Worm (Caenorhabditis elegans) whole organism, late embryonic: Measurements from ENCODE around the gene skr-12.

Experiments used
- C38D4.7 ChIP-seq: fragments of 200-800 bp; sonication (Bioruptor generic); optimal IDR thresholded peaks from 2 replicates; lab custom pipeline; 2018; ENCODE audit warnings: mild to moderate bottlenecking, missing genetic modification characterization, moderate library complexity, missing compliant biosample characterization
- K09A11.1 ChIP-seq: sonication (generic microtip); optimal IDR thresholded peaks from 2 replicates; lab custom pipeline; 2017; ENCODE audit warnings: antibody characterized with exemption, mild to moderate bottlenecking, missing genetic modification characterization, missing compliant biosample characterization; ENCODE audit not compliant: insufficient read depth
- Y22D7AL.16 ChIP-seq: sonication (generic microtip); optimal IDR thresholded peaks from 2 replicates; lab custom pipeline; 2016; ENCODE audit warnings: missing genetic modification characterization, missing compliant biosample characterization
- ahr-1 ChIP-seq: sonication (generic microtip); optimal IDR thresholded peaks from 2 replicates; lab custom pipeline; 2016; ENCODE audit warnings: missing genetic modification characterization, missing compliant biosample characterization
- ceh-14 ChIP-seq: sonication (generic microtip); optimal IDR thresholded peaks from 2 replicates; lab custom pipeline; 2016; ENCODE audit warnings: missing genotype, missing genetic modification characterization, missing compliant biosample characterization
- ceh-18 ChIP-seq: sonication (generic microtip); optimal IDR thresholded peaks from 2 replicates; lab custom pipeline; 2016; ENCODE audit warnings: missing genetic modification characterization, missing compliant biosample characterization
- ceh-19 ChIP-seq: fragments of 200-800 bp; sonication (Bioruptor generic); optimal IDR thresholded peaks from 2 replicates; lab custom pipeline; 2018; ENCODE audit warnings: mild to moderate bottlenecking, missing genetic modification characterization, missing compliant biosample characterization
- ceh-24 ChIP-seq: sonication (generic microtip); optimal IDR thresholded peaks from 2 replicates; lab custom pipeline; 2016; ENCODE audit warnings: mild to moderate bottlenecking, missing genetic modification characterization, missing compliant biosample characterization
- ceh-34 ChIP-seq: sonication (generic microtip); optimal IDR thresholded peaks from 2 replicates; lab custom pipeline; 2016; ENCODE audit warnings: mild to moderate bottlenecking, missing genetic modification characterization, missing compliant biosample characterization
- ceh-48 ChIP-seq: sonication (generic microtip); optimal IDR thresholded peaks from 2 replicates; lab custom pipeline; 2016; ENCODE audit warnings: missing genetic modification characterization, inconsistent platforms, missing compliant biosample characterization
- ceh-6 ChIP-seq: fragments of 200-800 bp; sonication (Bioruptor generic); optimal IDR thresholded peaks from 2 replicates; lab custom pipeline; 2018; ENCODE audit warnings: mild to moderate bottlenecking, missing genetic modification characterization, missing compliant biosample characterization
- ceh-9 ChIP-seq: sonication (generic microtip); optimal IDR thresholded peaks from 2 replicates; lab custom pipeline; 2016; ENCODE audit warnings: mild to moderate bottlenecking, missing genetic modification characterization, inconsistent platforms, missing compliant biosample characterization
- che-1 ChIP-seq: sonication (generic microtip); optimal IDR thresholded peaks from 2 replicates; lab custom pipeline; 2016; ENCODE audit warnings: mild to moderate bottlenecking, missing genetic modification characterization, missing compliant biosample characterization
- dmd-4 ChIP-seq: sonication (generic microtip); optimal IDR thresholded peaks from 2 replicates; lab custom pipeline; 2016; ENCODE audit warnings: borderline replicate concordance, missing genetic modification characterization, missing compliant biosample characterization
- dve-1 ChIP-seq: sonication (generic microtip); optimal IDR thresholded peaks from 2 replicates; lab custom pipeline; 2017; ENCODE audit warnings: antibody characterized with exemption, mild to moderate bottlenecking, missing genetic modification characterization, missing compliant biosample characterization
- elt-2 ChIP-seq: sonication (generic microtip); optimal IDR thresholded peaks from 2 replicates; lab custom pipeline; 2016; ENCODE audit warnings: missing genetic modification reagents, missing genetic modification characterization, missing compliant biosample characterization
- eyg-1 ChIP-seq: sonication (generic microtip); optimal IDR thresholded peaks from 2 replicates; lab custom pipeline; 2016; ENCODE audit warnings: missing genotype, missing genetic modification characterization, missing compliant biosample characterization
- hlh-15 ChIP-seq: sonication (generic microtip); optimal IDR thresholded peaks from 2 replicates; lab custom pipeline; 2016; ENCODE audit warnings: missing genetic modification characterization, missing compliant biosample characterization
- hlh-30 ChIP-seq: sonication (generic microtip); optimal IDR thresholded peaks from 2 replicates; lab custom pipeline; 2017; ENCODE audit warnings: antibody characterized with exemption, missing genetic modification characterization, missing compliant biosample characterization; ENCODE audit not compliant: insufficient read depth
- hlh-6 ChIP-seq: sonication (generic microtip); optimal IDR thresholded peaks from 2 replicates; lab custom pipeline; 2016; ENCODE audit warnings: missing genotype, missing genetic modification characterization, missing compliant biosample characterization
- hlh-8 ChIP-seq: sonication (generic microtip); optimal IDR thresholded peaks from 2 replicates; lab custom pipeline; 2016; ENCODE audit warnings: missing genotype, missing genetic modification characterization, missing compliant biosample characterization
- mec-3 ChIP-seq: sonication (generic microtip); optimal IDR thresholded peaks from 2 replicates; lab custom pipeline; 2016; ENCODE audit warnings: borderline replicate concordance, missing genetic modification characterization, missing compliant biosample characterization
- odd-2 ChIP-seq: sonication (generic microtip); optimal IDR thresholded peaks from 2 replicates; lab custom pipeline; 2017; ENCODE audit warnings: antibody characterized with exemption, mild to moderate bottlenecking, missing genetic modification characterization, missing compliant biosample characterization
- pha-2 ChIP-seq: sonication (generic microtip); optimal IDR thresholded peaks from 2 replicates; lab custom pipeline; 2017; ENCODE audit warnings: mild to moderate bottlenecking, missing genetic modification characterization, missing compliant biosample characterization
- pha-4 ChIP-seq: fragments of 150-350 bp; optimal IDR thresholded peaks from 2 replicates; lab custom pipeline; 2018; ENCODE audit warnings: missing biosample characterization, missing genetic modification reagents, missing genetic modification characterization
- pqm-1 ChIP-seq: sonication (generic microtip); optimal IDR thresholded peaks from 2 replicates; lab custom pipeline; 2016; ENCODE audit warnings: missing genetic modification characterization, missing compliant biosample characterization
- rnt-1 ChIP-seq: sonication (generic microtip); optimal IDR thresholded peaks from 2 replicates; lab custom pipeline; 2016; ENCODE audit warnings: missing genetic modification characterization, missing compliant biosample characterization
- sox-4 ChIP-seq: sonication (generic microtip); optimal IDR thresholded peaks from 2 replicates; lab custom pipeline; 2017; ENCODE audit warnings: mild to moderate bottlenecking, missing genetic modification characterization, inconsistent platforms, missing compliant biosample characterization
- tbx-2 ChIP-seq: sonication (generic microtip); optimal IDR thresholded peaks from 2 replicates; lab custom pipeline; 2016; ENCODE audit warnings: missing genetic modification characterization, missing compliant biosample characterization
- tbx-7 ChIP-seq: sonication (generic microtip); optimal IDR thresholded peaks from 2 replicates; lab custom pipeline; 2016; ENCODE audit warnings: missing genotype, missing genetic modification characterization, missing compliant biosample characterization
- ttx-3 ChIP-seq: sonication (generic microtip); optimal IDR thresholded peaks from 2 replicates; lab custom pipeline; 2016; ENCODE audit warnings: missing genetic modification reagents, missing genetic modification characterization, missing compliant biosample characterization
- unc-3 ChIP-seq, 2 experiments: fragments of 200-800 bp in 1 of 2; sonication (Bioruptor generic) in 1 of 2; sonication (generic microtip) in 1 of 2; conservative IDR thresholded peaks in 1 of 2; optimal IDR thresholded peaks in 1 of 2; 2 replicates each; pipeline versions ENCODE4 v1.3.6 to Lab custom; 2016 to 2022; ENCODE audit warnings: missing compliant biosample characterization in 2 of 2, missing genetic modification characterization in 2 of 2, missing genetic modification reagents in 1 of 2
- unc-55 ChIP-seq: sonication (generic microtip); optimal IDR thresholded peaks from 2 replicates; lab custom pipeline; 2017; ENCODE audit warnings: missing biosample characterization, missing genetic modification reagents, missing genetic modification characterization
- unc-86 ChIP-seq: sonication (generic microtip); optimal IDR thresholded peaks from 2 replicates; lab custom pipeline; 2016; ENCODE audit warnings: missing genetic modification characterization, missing compliant biosample characterization

The skr-12 gene

ce11 chrIV:17206745-17207144, 39.7 kb downstream of the skr-12 start, which contains the start of gene cnnm-1:
Gene cnnm-1, minus strand, starts transcription at chrIV:17206845.
- no peak for TF ChIP-seq ceh-34 (tag; lab: Kevin White, UChicago)
- no peak for TF ChIP-seq ceh-9 (tag; lab: Kevin White, UChicago)
- no peak for TF ChIP-seq C38D4.7 (GFP tag; lab: Kevin White, UChicago)
- TF ChIP-seq K09A11.1 (tag; lab: Kevin White, UChicago), result no peak
- no peak for TF ChIP-seq hlh-30 (tag; lab: Kevin White, UChicago)
- no peak for TF ChIP-seq rnt-1 (tag; lab: Kevin White, UChicago)
- no peak for TF ChIP-seq ceh-24 (tag; lab: Kevin White, UChicago)
- no peak for TF ChIP-seq ttx-3
- no peak for TF ChIP-seq ahr-1 (tag; lab: Kevin White, UChicago)
- no peak for TF ChIP-seq odd-2 (tag; lab: Kevin White, UChicago)
- no peak for TF ChIP-seq ceh-19 (GFP tag; lab: Kevin White, UChicago)
- TF ChIP-seq sox-4, result no peak
- no peak for TF ChIP-seq ceh-48 (tag; lab: Kevin White, UChicago)
- no peak for TF ChIP-seq tbx-7 (tag; lab: Kevin White, UChicago)
- TF ChIP-seq ceh-14, result no peak
- no peak for TF ChIP-seq Y22D7AL.16 (tag; lab: Kevin White, UChicago)
- TF ChIP-seq ceh-6, result no peak
- TF ChIP-seq, all 69 proteins: peak for 0

ce11 chrIV:17207864-17208263, 40.8 kb downstream of the skr-12 start:
- no peak for TF ChIP-seq tbx-2
- no peak for TF ChIP-seq elt-2 (tag; lab: Kevin White, UChicago)
- no peak for TF ChIP-seq K09A11.1 (tag; lab: Kevin White, UChicago)
- TF ChIP-seq, all 69 proteins: peak for 0

ce11 chrIV:17209309-17209708, 42.2 kb downstream of the skr-12 start:
- TF ChIP-seq mec-3 (tag; lab: Kevin White, UChicago) (no peak), ceh-34 (tag; lab: Kevin White, UChicago) (peak; percentile 71), unc-55 (GFP tag; lab: Kevin White, UChicago) (no peak), unc-86 (tag; lab: Kevin White, UChicago) (no peak)
- TF ChIP-seq, all 69 proteins: peak for 1

DNA sequence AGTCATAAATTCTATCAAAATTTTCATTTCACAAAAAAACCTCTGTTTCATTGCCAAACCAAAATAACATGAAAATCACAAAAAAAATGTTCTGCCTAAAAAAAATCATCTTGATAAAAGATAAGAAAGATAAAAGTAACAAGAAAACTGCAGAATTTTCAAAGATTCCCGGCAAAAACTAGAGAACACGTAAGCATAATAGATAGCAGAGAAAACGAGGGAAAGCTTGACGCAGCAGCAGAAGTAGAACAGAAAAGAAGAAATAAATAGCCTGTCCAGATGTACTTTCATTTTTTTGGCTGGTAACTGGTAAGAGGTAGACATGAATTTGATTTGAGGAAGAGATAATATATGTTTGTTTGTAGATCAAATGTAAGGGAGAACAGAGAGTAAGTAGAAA, 43.7 kb downstream of the skr-12 start:
- TF ChIP-seq pha-2 (tag; lab: Kevin White, UChicago) (no peak), ceh-48 (tag; lab: Kevin White, UChicago) (no peak), unc-55 (GFP tag; lab: Kevin White, UChicago) (no peak), ceh-34 (tag; lab: Kevin White, UChicago) (no peak), ceh-18 (tag; lab: Kevin White, UChicago) (no peak), unc-86 (tag; lab: Kevin White, UChicago) (no peak), eyg-1 (tag; lab: Kevin White, UChicago) (no peak), dmd-4 (tag; lab: Kevin White, UChicago) (no peak), hlh-8 (tag; lab: Kevin White, UChicago) (no peak), pqm-1 (no peak), hlh-6 (tag; lab: Kevin White, UChicago) (no peak), hlh-15 (no peak), dve-1 (tag; lab: Kevin White, UChicago) (no peak), ttx-3 (no peak), che-1 (tag; lab: Kevin White, UChicago) (no peak), pha-4 (tag; lab: Kevin White, UChicago) (no peak), unc-3 (GFP tag; conservative IDR thresholded peaks at IDR 0.05; lab: Robert Waterston, UW) (no peak), unc-3 (tag; optimal IDR thresholded peaks at IDR 0.05; lab: Kevin White, UChicago) (no peak)
